Fruit fly (Drosophila melanogaster) whole organism, larva: ENCODE data around the gene CG32428.
A peak's percentile ranks its signal among the peaks of the same experiment; 100 is the strongest.
"Not testable (repeated sequence)": the region's sequence is repeated elsewhere in the genome, so short reads cannot be mapped to it uniquely, and the experiment has no call there.

ENCODE experiments used
- noc ChIP-seq: fragments of 200-800 bp; sonication (Bioruptor generic); optimal IDR thresholded peaks from 3 replicates; lab custom pipeline; 2019; ENCODE audit warnings: missing biosample characterization, mild to moderate bottlenecking, missing genetic modification characterization, moderate library complexity

Gene CG32428

DNA sequence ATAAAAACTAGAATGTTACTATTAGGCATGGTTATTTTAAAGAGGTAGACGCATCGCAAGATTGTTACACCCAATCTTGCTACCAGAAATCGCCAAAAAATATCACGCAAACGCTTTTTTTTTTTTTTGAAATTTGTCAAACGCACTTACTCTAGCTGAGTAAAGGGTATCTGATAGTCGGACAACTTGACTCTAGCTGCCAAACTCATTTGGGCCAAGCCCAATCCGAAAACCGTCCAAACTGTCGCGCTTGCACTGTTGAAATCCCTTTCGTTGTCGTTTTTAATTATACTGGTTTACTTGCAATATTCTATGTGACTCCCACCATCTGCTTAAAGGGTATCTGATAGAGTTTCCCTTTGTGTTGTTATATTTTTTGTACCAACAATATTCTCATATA is 29.7 kb upstream of the CG32428 start:
- TF ChIP-seq noc (tag; lab: Kevin White, UChicago), result no peak

DNA sequence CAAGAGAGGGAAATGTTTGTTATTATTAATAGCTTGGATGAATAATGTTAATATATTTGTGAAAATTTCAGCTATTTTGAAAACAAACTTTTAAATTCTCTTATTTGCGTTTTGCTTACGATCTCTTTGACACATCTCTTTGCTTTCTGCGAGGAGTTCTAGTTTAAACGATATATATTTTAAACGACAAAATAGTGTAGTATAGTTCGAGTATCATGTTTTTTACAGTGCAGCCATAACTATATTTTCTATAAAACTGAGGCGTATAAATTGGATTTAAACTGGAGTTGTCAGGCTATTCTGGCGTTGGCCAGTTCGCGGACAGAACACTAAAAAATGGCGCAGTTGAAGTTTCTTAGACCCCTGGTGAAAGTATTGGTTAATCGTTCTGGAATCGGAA is 26.0 kb upstream of the CG32428 start, which contains the start of gene CG18281:
Gene CG18281, plus strand, starts transcription at position 301 of the 400 bp plus-strand sequence.
- TF ChIP-seq noc (tag; lab: Kevin White, UChicago), result not testable (repeated sequence)

DNA sequence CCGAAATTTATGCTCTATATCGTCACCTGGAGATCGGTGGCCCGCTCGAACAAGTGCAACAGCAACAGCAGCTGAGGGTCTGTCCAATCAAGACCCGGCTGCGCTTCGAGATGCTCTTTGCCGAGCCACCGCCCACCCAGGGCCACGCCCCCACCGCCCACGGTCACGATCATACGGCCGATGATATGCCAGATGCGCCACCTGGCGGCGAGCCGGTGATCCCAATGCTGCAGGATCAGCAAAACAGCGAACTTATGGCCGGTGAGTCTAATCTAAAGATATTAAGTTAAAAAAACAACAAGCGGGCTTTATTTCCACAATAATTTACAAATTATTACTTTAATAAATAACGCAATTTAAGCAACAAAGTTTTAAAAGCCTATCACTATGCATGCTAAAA is 24.7 kb upstream of the CG32428 start:
- no peak for TF ChIP-seq noc (tag; lab: Kevin White, UChicago)

DNA sequence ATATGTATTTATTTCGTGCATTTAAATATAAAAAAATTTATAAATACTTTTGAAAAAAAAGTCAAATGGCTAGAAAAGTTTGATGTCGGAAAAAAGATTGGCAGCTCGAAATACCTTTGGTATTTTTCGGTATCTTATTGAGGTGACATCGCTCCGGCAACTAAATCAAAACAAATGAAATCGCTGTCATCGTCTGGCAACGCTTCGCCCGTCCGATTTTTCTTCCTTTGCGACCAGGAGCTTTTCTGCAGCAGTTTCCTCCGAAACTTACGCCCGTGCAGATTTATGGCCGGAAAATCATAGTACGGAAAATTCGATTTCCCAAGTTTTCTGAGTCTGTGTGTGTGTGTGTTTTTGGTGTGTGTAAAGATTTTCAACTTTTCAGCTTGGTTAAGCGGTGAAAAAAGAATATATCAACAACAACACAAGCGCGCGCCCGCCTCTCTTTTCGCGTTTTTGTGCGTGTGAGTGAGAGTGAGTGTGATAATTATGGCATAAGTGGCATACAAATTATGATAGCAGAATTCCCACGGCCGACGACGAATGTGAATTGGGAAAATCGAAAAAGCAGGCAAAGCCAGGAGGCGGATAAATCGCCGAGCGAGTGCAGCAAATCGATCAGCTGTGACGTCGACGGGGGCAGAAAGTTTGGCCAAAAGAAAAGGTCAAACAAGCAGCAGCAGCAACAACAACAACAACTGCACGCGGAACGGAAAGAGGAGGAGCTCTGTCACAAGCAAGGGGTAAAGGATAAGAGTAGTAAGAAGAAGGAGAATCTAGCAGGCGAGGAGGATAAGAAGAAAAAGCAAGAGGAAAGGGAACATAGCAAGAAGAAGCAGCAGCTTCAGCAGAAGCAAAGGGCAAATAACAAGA is 23.8 kb upstream of the CG32428 start, which contains the start of gene CG32425:
Gene CG32425, plus strand, starts transcription at position 200 of the 873 bp plus-strand sequence.
- no peak for TF ChIP-seq noc (tag; lab: Kevin White, UChicago)

DNA sequence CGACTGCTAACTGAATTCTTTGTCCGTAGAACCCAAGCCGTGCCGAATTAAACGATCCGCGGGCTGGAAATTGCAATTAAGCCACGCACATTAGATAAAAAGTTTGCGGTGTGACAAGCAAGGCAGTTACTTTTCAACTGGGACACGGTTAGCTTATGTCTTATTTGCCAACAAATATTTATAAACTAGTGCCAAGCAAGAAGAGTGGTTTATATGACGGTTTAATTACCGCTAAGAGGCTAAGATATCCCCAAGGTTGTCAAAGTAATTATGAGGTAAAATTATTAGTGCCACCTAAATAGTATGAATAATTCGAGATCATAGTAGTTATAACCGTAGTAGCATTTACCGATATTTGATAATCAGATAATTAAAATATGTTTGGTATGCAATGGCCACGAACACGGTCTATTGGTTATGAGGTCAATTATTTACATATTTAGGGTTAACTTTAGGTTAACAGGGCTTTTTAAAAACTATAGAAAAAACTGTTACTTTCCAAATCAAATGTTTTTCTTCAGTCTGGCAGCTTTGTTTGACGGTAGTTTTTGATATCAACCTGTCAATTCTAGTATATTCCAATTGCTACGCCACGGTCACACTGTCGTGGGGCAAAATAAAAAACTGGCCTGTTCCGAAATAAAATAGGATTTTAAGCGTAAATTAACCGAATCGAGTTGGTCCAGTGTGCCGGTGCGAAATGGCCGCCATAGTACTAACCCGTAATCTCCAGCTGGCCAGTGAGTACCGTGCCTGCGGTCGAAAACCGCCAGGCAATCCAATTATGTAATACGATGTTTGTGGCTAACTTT is 21.5 kb upstream of the CG32428 start, which contains the start of gene ZnT77C:
Gene ZnT77C, minus strand, starts transcription at position 142 of the 812 bp plus-strand sequence.
- peak; percentile 72 for TF ChIP-seq noc (tag; lab: Kevin White, UChicago)

DNA sequence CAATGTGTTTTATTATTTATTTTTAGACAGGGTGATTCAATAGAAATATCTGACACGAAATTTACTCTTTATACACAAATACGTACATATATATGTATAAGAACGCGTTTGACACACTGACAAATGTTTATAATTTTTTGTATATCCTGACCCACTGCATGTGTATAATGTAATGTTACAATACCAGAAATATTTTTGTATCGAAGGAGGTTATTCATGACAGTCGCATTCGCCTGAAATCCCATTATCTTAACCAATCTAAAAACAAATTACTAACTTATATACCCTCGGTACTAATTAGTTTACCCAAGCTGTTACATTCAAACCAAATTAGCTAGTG is 20.7 kb upstream of the CG32428 start:
- TF ChIP-seq noc (tag; lab: Kevin White, UChicago), result no peak

DNA sequence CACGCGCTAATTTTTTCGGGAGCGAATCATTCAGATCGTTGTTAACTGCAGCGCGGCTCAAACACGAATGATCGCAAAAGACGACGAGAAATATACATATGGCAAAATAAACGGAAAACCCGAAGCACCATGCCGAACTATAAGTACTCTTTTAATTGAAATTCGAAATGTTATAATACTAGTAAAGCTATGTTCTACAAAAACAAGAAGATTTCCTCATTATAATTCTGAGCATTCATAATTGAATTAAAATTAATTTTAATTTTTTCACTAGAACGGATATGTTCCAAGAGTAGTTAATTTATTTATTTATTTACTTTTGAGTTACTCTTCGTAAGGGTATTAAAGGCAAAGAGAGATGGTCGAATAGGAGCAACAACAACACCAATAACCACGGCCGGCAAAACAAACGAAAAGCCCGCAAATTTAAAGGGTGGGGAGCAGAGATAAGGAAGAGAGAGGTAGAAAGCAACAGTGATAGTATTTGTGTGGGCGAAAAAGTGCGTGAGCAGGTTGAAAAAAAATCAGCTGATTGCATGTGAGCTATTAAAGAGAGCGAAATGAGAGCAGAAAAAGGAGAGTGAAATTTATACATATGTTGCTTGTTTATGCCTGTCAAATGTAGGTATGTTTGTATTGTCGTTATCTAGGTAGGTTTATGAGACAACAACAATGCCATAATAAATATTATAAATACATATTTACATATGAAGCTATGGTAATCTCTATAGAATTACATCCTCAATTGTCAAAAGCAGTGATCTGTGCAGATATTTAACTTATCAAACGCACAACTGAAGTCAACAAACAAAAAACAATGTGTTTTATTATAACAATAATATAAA is 20.1 kb upstream of the CG32428 start:
- TF ChIP-seq noc (tag; lab: Kevin White, UChicago), result peak; percentile 96

DNA sequence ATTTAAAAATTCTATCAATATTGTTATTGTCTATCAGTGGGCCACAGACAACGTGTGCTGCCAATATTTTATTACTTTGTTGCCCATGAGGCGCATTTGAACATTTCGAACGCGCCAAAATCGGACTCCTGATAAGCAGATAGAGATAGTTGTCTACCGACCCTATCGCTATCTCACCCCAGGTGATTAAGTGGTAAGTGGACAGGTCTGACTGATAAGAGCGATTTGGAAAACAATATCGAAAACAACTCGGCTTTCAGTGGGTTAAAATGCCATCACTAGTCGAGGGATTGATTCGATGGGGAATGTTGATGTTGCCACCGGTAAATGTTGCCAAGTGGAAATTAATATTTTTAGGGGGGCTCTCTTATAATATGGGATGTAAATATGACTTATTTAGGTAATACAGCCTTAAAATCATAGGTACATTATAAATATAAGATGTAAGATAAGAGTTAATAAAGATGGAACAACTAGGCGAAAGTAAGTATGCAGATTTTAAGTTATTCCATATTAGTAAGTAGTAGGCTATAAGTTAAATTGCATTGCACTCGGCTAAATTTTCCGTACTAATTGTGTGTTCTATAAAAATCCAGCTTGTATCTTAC is 18.1 kb upstream of the CG32428 start, which contains the start of gene ND-39:
Gene ND-39, plus strand, starts transcription at position 558 of the 608 bp plus-strand sequence.
- TF ChIP-seq noc (tag; lab: Kevin White, UChicago), result peak; percentile 18

DNA sequence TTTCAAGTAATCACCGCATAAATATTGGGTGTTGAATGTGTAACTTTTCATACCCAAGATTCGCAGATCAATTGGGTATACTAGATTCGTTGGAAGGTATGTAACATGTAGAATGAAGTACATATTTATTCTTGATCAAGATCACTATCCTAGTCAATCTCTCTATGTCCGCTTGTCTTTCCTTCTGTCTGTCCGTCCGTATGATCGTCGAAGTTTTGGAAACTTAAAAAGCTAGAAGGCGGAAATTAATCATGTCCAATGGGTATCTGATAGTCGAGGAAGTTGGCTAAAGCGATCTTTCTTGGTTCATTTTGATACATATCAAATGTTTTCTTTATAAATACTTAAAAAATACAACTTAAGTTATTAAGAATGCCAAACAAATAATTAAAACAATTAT is 14.1 kb upstream of the CG32428 start:
- TF ChIP-seq noc (tag; lab: Kevin White, UChicago), result no peak

DNA sequence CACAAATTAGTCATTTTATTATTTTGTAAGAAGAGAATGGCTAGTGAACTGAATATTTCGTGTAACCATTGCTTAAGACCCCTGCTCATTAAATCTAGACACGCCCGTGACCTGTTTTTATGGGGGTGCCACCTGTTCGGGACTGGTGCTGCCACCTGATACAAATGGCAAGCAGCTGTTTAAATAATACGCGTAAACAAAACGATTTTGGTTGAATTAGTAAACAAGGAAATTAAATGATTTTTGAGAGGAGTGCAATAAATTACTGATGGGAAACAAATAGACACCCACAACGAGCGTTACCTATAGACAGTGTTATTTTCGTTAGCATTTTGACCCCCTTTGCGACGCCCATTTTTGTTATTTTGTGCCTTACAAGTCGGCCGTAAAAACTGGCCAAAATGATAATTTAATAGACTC is 1.3 kb upstream of the CG32428 start:
- peak; percentile 88 for TF ChIP-seq noc (tag; lab: Kevin White, UChicago)

DNA sequence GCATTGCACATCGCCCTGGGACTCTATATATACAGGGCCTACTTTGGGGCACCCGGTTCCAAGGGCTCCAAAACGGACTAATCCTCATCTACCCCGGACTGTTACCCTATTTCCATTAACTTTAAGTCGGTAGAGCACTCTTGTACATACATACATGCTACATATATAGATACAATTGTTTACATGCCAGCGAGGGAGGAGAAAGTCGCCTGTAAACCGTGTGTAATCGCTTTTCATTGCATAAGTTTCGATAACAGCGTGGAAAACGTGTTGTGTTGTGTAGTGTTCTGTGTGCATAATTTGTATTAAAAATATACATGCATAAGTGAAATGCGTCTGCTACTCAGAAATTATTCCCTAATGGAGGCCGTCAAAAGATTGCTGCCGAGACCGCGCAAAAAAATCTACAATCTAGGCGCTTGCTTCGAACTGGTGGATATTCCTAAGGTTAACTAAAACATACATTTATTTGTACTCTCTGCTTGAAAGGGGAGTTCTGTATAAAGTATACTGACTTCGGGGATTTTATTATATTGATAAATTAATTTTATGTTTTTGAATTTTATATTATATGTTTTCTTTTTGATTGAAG is 770 bp upstream of the CG32428 start, which contains the start of gene isoQC:
Gene isoQC, plus strand, starts transcription at position 270 of the 592 bp plus-strand sequence.
- TF ChIP-seq noc (tag; lab: Kevin White, UChicago), result no peak

DNA sequence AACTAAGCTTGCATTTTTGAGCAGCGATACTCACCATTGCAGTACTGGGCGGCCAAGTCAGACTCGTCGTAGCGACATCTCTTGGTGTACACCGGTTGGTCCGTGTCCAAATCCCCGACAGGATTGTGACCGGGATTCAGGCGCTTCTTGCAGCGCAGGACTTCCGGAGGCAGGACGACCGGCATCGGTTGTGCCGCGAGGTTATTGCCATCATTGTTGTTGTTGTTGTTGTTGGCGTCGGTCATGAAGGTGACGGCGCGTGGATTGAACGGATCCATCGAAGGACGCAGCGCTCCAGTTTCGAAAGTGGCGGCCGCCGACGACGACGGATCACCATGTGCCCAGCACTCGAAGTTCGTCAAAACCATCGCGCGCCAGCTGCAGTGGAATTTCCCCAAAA is 916 bp downstream of the CG32428 start:
- TF ChIP-seq noc (tag; lab: Kevin White, UChicago), result no peak

DNA sequence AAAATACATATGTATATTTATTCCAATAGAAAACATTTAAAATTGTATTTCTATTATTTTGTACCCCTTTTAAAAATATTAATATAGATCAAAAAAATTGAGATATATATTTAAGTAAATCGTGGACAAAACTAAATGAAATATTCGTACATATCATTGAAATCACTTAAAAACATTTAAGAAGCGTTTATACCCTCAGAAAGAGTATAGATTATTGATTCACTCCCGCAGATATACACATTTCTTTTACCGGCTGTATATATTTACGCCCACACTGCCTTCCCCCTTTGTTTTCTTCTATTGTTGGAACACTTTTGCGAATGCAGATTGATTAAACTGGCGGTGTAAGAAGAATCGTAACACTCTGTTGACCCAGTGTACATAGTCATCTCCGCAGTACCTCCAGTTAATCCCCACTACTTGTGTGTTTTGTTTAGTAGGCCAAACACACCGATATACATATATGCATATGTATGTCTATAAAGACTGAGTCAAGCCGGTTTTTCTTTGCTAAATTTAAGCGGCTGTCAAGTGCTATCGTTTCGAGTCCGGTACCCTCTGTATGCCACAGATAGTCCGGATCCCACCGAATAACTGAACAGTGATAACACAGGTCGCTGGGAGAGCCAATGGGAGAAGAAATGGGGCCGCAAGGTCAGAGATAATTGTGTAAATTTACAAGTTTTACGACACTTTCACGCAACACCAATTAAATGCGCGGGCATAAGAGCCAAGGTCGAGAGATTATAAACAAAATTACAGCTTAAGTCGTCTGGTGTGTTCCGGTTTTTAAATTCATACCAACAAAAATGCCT is 1.8 kb downstream of the CG32428 start:
- TF ChIP-seq noc (tag; lab: Kevin White, UChicago), result peak; percentile 75
